Worm (Caenorhabditis elegans): Measurements from ENCODE around the gene set-31.
A peak's percentile ranks its signal among the peaks of the same experiment; 100 is the strongest.

Gene set-31

DNA sequence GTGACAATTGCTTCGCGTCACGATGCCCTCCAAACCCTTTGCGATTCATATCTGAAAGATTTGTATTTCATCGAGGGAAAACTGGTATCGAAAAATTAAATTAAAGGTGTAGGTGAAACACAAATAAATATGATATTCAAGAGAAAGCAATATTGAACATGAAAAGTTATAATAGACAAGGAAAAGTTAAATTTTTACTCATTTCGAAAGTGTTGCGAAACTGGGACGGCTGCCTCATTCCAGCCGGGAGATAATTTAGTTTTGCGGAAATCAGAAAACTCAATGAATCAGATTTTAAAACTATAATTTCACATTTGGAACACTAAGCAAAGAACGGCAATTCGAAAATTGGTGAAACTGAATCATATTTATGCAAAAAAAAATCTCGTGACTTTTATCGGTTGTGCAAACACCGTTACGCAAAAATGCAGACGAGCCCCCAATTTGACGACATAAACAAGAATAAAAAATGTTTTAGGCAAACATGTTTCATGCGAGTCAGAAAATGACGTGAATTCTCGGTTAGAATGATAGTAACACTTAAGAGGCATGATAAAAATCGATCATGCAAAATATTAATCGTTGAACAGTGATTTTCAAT lies 2.6 kb upstream of the set-31 start, which contains the start of the genes nxf-1 and C15H11.11 (continued):
- TF ChIP-seq mab-9 (GFP tag; IDR thresholded peaks at IDR 0.05), result no peak
- no peak for TF ChIP-seq tlp-1 (tag; optimal IDR thresholded peaks at IDR 0.05)
- TF ChIP-seq alr-1 (tag; optimal IDR thresholded peaks at IDR 0.05; ENCODE audit: borderline replicate concordance), result no peak
- TF ChIP-seq blmp-1 (tag; optimal IDR thresholded peaks at IDR 0.05), result peak; percentile 60
- TF ChIP-seq nhr-11 (tag; optimal IDR thresholded peaks at IDR 0.05), result peak; percentile 22
- TF ChIP-seq sptf-1 (tag; optimal IDR thresholded peaks at IDR 0.05), result no peak
- no peak for TF ChIP-seq nhr-76 (tag; optimal IDR thresholded peaks at IDR 0.05)
- TF ChIP-seq jun-1 (tag; optimal IDR thresholded peaks at IDR 0.05), result peak; percentile 50
- no peak for TF ChIP-seq nhr-12 (tag; optimal IDR thresholded peaks at IDR 0.05)
- peak; percentile 62 for TF ChIP-seq C16A3.4 (tag; optimal IDR thresholded peaks at IDR 0.05)
- TF ChIP-seq aly-2 (tag; optimal IDR thresholded peaks at IDR 0.05), result no peak
- peak; percentile 21 for TF ChIP-seq lin-15B (tag; optimal IDR thresholded peaks at IDR 0.05)
- TF ChIP-seq C04F5.9 (tag; optimal IDR thresholded peaks at IDR 0.05), result no peak
- TF ChIP-seq fkh-8 (tag; optimal IDR thresholded peaks at IDR 0.05), result peak; percentile 24
- peak; percentile 57 for TF ChIP-seq lin-39 (tag; optimal IDR thresholded peaks at IDR 0.05)
- TF ChIP-seq elt-2 (tag; optimal IDR thresholded peaks at IDR 0.05), result peak; percentile 87
- no peak for TF ChIP-seq pqm-1 (tag; optimal IDR thresholded peaks at IDR 0.05)
- TF ChIP-seq fkh-10 (GFP tag; optimal IDR thresholded peaks at IDR 0.05), result peak; percentile 33
- TF ChIP-seq rnt-1 (tag; optimal IDR thresholded peaks at IDR 0.05), result peak; percentile 68
- TF ChIP-seq F16B12.6 (tag; optimal IDR thresholded peaks at IDR 0.05), result peak; percentile 96
- no peak for TF ChIP-seq hlh-4 (tag; optimal IDR thresholded peaks at IDR 0.05)
- peak; percentile 59 to 78 (median 77) for TF ChIP-seq dpl-1 (GFP tag; optimal IDR thresholded peaks at IDR 0.05)
- TF ChIP-seq pag-3 (tag; optimal IDR thresholded peaks at IDR 0.05; ENCODE audit: borderline replicate concordance, insufficient read depth), result no peak
- TF ChIP-seq vab-15 (tag; optimal IDR thresholded peaks at IDR 0.05), result no peak
- no peak for TF ChIP-seq nhr-84 (tag; optimal IDR thresholded peaks at IDR 0.05)
- peak; percentile 62 for TF ChIP-seq snpc-4 (tag; optimal IDR thresholded peaks at IDR 0.05)
- TF ChIP-seq snu-23 (GFP tag; optimal IDR thresholded peaks at IDR 0.05), result peak; percentile 85
- TF ChIP-seq ceh-8 (GFP tag; optimal IDR thresholded peaks at IDR 0.05), result peak; percentile 0
- no peak for TF ChIP-seq ztf-11 (tag; optimal IDR thresholded peaks at IDR 0.05)
- TF ChIP-seq unc-62 (GFP tag; optimal IDR thresholded peaks at IDR 0.05), result no peak
- TF ChIP-seq ztf-4 (tag; optimal IDR thresholded peaks at IDR 0.05), result no peak
- TF ChIP-seq isw-1 (GFP tag; IDR thresholded peaks at IDR 0.05), result peak; percentile 37; the same call in 1 of the 2 replicates
- peak; percentile 11 for TF ChIP-seq fos-1 (tag; optimal IDR thresholded peaks at IDR 0.05)
- TF ChIP-seq irx-1 (tag; optimal IDR thresholded peaks at IDR 0.05), result peak; percentile 49
- peak in 2 of 6 experiments; percentile 32 to 51 for TF ChIP-seq elt-3 (tag; optimal IDR thresholded peaks at IDR 0.05)
- peak; percentile 85 for TF ChIP-seq nhr-47 (tag; optimal IDR thresholded peaks at IDR 0.05)
- peak; percentile 69 to 77 for TF ChIP-seq efl-1 (optimal IDR thresholded peaks at IDR 0.05)
- TF ChIP-seq efl-1 (GFP tag; optimal IDR thresholded peaks at IDR 0.05 in 1 of 2), result peak; percentile 75 to 97
- no peak for TF ChIP-seq ceh-90 (tag; optimal IDR thresholded peaks at IDR 0.05)

DNA sequence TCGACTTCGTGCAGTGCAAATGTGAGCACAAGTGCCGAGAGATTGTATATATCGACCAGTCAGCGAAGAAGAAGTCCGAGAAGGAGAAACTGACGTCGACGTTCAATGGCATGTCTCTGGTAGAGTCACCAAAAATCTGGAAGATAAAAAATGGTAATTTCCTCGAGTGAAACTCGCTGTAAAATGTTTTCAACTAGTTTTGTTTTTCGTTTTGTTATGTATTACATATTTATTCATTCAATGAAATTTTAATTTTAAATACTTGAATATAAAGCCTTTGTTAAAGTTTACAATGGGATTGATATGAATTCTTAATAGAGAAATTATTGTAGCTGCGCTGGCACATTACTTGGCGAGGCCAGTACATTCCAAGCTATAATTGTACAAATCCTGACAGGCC lies 2.2 kb downstream of the set-31 start:
- TF ChIP-seq ceh-90 (tag; optimal IDR thresholded peaks at IDR 0.05) (no peak), efl-1 (optimal IDR thresholded peaks at IDR 0.05) (no peak), efl-1 (GFP tag; optimal IDR thresholded peaks at IDR 0.05 in 1 of 2) (peak in 1 of 2 experiments; percentile 34), unc-86 (tag; optimal IDR thresholded peaks at IDR 0.05) (no peak)

DNA sequence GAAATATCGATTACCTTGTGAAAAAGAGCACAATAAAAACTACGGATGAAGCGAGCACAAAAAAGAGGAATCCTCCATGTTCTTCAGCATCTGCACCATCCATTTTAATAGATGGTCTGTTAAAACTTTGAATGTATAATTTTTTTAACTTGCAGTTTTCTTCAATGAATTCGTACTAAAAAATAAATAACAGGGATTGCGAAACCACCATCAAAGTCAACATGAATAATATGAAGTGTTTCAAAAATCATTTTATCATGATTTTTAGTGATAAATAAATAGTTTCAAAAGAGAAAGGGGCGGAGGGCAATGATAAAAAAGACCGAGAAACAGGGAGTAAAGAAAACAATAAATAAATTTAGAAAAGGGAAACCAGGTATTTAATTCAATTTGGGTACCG lies 3.6 kb downstream of the set-31 start, which contains the start of gene dhs-22:
Gene dhs-22 (minus strand): TSS at position 116 of the 400 bp plus-strand sequence.
- TF ChIP-seq F16B12.6 (tag; optimal IDR thresholded peaks at IDR 0.05), result no peak
- no peak for TF ChIP-seq aly-2 (tag; optimal IDR thresholded peaks at IDR 0.05)
- no peak for TF ChIP-seq sup-37 (GFP tag; optimal IDR thresholded peaks at IDR 0.05)
- no peak for TF ChIP-seq fos-1 (tag; optimal IDR thresholded peaks at IDR 0.05)
- no peak for TF ChIP-seq unc-86 (tag; optimal IDR thresholded peaks at IDR 0.05)
- no peak for TF ChIP-seq tbx-2 (tag; optimal IDR thresholded peaks at IDR 0.05)
- no peak for TF ChIP-seq lin-35 (GFP tag; optimal IDR thresholded peaks at IDR 0.05)
- TF ChIP-seq tlp-1 (tag; optimal IDR thresholded peaks at IDR 0.05), result no peak
- no peak for TF ChIP-seq nhr-47 (tag; optimal IDR thresholded peaks at IDR 0.05)
- no peak for TF ChIP-seq hlh-4 (tag; optimal IDR thresholded peaks at IDR 0.05)
